Worm (Caenorhabditis elegans): ENCODE results near the gene sod-4.

Gene sod-4

ce11 chrIII:9544125-9544524 is 44.0 kb upstream of the sod-4 start, which contains the start of gene ZK1098.9:
TSS of gene ZK1098.9 (plus strand) at chrIII:9544425.
- TF ChIP-seq M03D4.4 (tag; optimal IDR thresholded peaks at IDR 0.05) = no peak
- no peak for TF ChIP-seq ceh-83 (GFP tag; optimal IDR thresholded peaks at IDR 0.05)
- no peak for TF ChIP-seq nhr-2 (tag; optimal IDR thresholded peaks at IDR 0.05)

DNA sequence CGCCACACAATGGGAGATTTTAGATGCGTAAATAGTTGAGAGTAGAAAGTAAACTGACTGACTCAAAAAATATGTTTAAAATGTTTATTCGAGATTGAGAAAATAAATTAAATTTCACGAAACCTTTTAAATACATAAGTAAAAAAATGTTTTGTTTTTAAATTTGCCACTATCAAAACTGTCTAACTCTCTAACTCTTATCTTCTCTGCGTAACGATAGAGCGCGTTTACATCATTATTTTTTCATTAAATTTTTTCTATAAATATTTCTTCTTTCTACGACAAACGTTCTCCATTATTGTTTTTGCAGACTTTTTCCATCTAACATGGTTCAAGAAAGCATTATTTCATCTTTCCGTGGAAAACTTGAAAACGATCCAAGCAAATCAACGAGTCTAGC is 42.6 kb upstream of the sod-4 start, which contains the start of gene eif-2Balpha:
Gene eif-2Balpha (plus strand): TSS at position 304 of the 400 bp plus-strand sequence.
- no peak for TF ChIP-seq ham-2 (GFP tag; optimal IDR thresholded peaks at IDR 0.05)
- TF ChIP-seq blmp-1 (tag; optimal IDR thresholded peaks at IDR 0.05) = no peak
- TF ChIP-seq mep-1 (tag; optimal IDR thresholded peaks at IDR 0.05) = no peak
- TF ChIP-seq ces-1 (GFP tag; optimal IDR thresholded peaks at IDR 0.05) = peak; percentile 64
- TF ChIP-seq tbx-8 (GFP tag; optimal IDR thresholded peaks at IDR 0.05) = no peak
- TF ChIP-seq lsy-2 (tag; optimal IDR thresholded peaks at IDR 0.05) = peak; percentile 75
- TF ChIP-seq zip-8 (tag; optimal IDR thresholded peaks at IDR 0.05) = no peak

- TF ChIP-seq mep-1 (tag; optimal IDR thresholded peaks at IDR 0.05) = no peak
- TF ChIP-seq nhr-2 (tag; optimal IDR thresholded peaks at IDR 0.05) = no peak
- no peak for TF ChIP-seq mls-2 (tag; optimal IDR thresholded peaks at IDR 0.05)
- no peak for TF ChIP-seq nhr-76 (tag; optimal IDR thresholded peaks at IDR 0.05)
- TF ChIP-seq elt-3 (tag; optimal IDR thresholded peaks at IDR 0.05) = no peak
- TF ChIP-seq ces-1 (GFP tag; optimal IDR thresholded peaks at IDR 0.05) = no peak
- TF ChIP-seq zip-8 (tag; optimal IDR thresholded peaks at IDR 0.05) = no peak
- TF ChIP-seq pha-4 (tag; optimal IDR thresholded peaks at IDR 0.05) = no peak
- no peak for TF ChIP-seq flh-1 (GFP tag; optimal IDR thresholded peaks at IDR 0.05)
These were observed 42.1 kb upstream of the sod-4 start, which contains the start of gene mut-7 for ce11 chrIII:9542280-9542679. TSS of gene mut-7 (minus strand) at chrIII:9542380.

- TF ChIP-seq ces-1 (GFP tag; optimal IDR thresholded peaks at IDR 0.05) (peak; percentile 65), unc-62 (GFP tag; optimal IDR thresholded peaks at IDR 0.05) (no peak), ceh-39 (tag; optimal IDR thresholded peaks at IDR 0.05) (peak; percentile 73)
These were observed 38.5 kb upstream of the sod-4 start, which contains the start of gene ZK1098.3 for ce11 chrIII:9538655-9539155. TSS of gene ZK1098.3 (minus strand) at chrIII:9538705.

ce11 chrIII:9528824-9529223 is 28.6 kb upstream of the sod-4 start, which contains the start of gene ZK1098.2:
TSS of gene ZK1098.2 (plus strand) at chrIII:9529159.
- TF ChIP-seq ces-1 (GFP tag; optimal IDR thresholded peaks at IDR 0.05) (peak; percentile 40), mep-1 (tag; optimal IDR thresholded peaks at IDR 0.05) (peak; percentile 49), lin-13 (tag; optimal IDR thresholded peaks at IDR 0.05) (peak; percentile 24), ham-2 (GFP tag; optimal IDR thresholded peaks at IDR 0.05) (peak; percentile 42), mls-2 (tag; optimal IDR thresholded peaks at IDR 0.05) (no peak), mab-5 (tag; optimal IDR thresholded peaks at IDR 0.05) (no peak), nhr-12 (tag; optimal IDR thresholded peaks at IDR 0.05) (no peak), M03D4.4 (tag; optimal IDR thresholded peaks at IDR 0.05) (peak; percentile 33), nhr-76 (tag; optimal IDR thresholded peaks at IDR 0.05) (no peak)

DNA sequence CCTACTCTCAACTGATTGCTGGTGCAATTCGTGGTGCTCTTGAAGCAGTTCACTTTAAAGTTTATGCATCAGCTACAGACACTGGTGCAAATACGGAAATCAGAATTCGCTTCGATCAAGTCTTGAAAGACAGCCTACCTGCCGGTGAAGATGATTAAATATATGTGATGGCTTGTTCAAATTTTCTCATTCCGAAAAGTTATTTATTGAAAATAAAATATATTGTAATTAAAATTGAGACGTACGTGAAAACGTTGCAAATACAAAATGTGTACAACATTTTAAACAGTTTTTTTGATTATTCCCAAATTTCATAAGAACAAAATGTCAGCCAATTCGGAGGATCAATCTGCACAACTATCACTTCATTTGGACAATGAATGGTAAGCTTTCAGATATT is 26.7 kb upstream of the sod-4 start, which contains the start of gene ZK1098.6:
Gene ZK1098.6 (plus strand): TSS at position 301 of the 400 bp plus-strand sequence.
- no peak for TF ChIP-seq lin-13 (tag; optimal IDR thresholded peaks at IDR 0.05)
- no peak for TF ChIP-seq elt-3 (tag; optimal IDR thresholded peaks at IDR 0.05)
- TF ChIP-seq nhr-28 (tag; optimal IDR thresholded peaks at IDR 0.05) = no peak
- TF ChIP-seq unc-62 (GFP tag; optimal IDR thresholded peaks at IDR 0.05) = no peak
- TF ChIP-seq nhr-2 (tag; optimal IDR thresholded peaks at IDR 0.05) = no peak
- TF ChIP-seq bed-3 (GFP tag; optimal IDR thresholded peaks at IDR 0.05) = no peak
- no peak for TF ChIP-seq M03D4.4 (tag; optimal IDR thresholded peaks at IDR 0.05)
- TF ChIP-seq cnd-1 (tag; optimal IDR thresholded peaks at IDR 0.05) = no peak
- no peak for TF ChIP-seq mab-5 (tag; optimal IDR thresholded peaks at IDR 0.05)
- no peak for TF ChIP-seq ceh-43 (GFP tag; optimal IDR thresholded peaks at IDR 0.05)
- TF ChIP-seq ztf-11 (tag; optimal IDR thresholded peaks at IDR 0.05) = no peak
- no peak for TF ChIP-seq ham-2 (GFP tag; optimal IDR thresholded peaks at IDR 0.05)
- no peak for TF ChIP-seq blmp-1 (tag; optimal IDR thresholded peaks at IDR 0.05)
- no peak for TF ChIP-seq unc-120 (tag; optimal IDR thresholded peaks at IDR 0.05; ENCODE audit: poor library complexity, severe bottlenecking)
- no peak for TF ChIP-seq unc-39 (tag; optimal IDR thresholded peaks at IDR 0.05)

- TF ChIP-seq drap-1 (GFP tag; optimal IDR thresholded peaks at IDR 0.05) (no peak), nhr-76 (tag; optimal IDR thresholded peaks at IDR 0.05) (no peak), ceh-83 (GFP tag; optimal IDR thresholded peaks at IDR 0.05) (no peak), snpc-4 (tag; optimal IDR thresholded peaks at IDR 0.05) (no peak), mep-1 (tag; optimal IDR thresholded peaks at IDR 0.05) (no peak), ham-2 (GFP tag; optimal IDR thresholded peaks at IDR 0.05) (no peak), nhr-12 (tag; optimal IDR thresholded peaks at IDR 0.05) (no peak), cnd-1 (tag; optimal IDR thresholded peaks at IDR 0.05) (no peak), flh-1 (GFP tag; optimal IDR thresholded peaks at IDR 0.05) (no peak), sptf-1 (tag; optimal IDR thresholded peaks at IDR 0.05) (no peak), unc-39 (tag; optimal IDR thresholded peaks at IDR 0.05) (no peak), lsy-2 (tag; optimal IDR thresholded peaks at IDR 0.05) (no peak), elt-3 (tag; optimal IDR thresholded peaks at IDR 0.05) (no peak), hlh-1 (tag; optimal IDR thresholded peaks at IDR 0.05) (no peak), sem-2 (GFP tag; optimal IDR thresholded peaks at IDR 0.05) (no peak), zip-8 (tag; optimal IDR thresholded peaks at IDR 0.05) (no peak)
These were observed 25.1 kb upstream of the sod-4 start, which contains the start of gene trpp-3 for ce11 chrIII:9525252-9525651. TSS of gene trpp-3 (plus strand) at chrIII:9525552.

All from whole organism, mixed stage, embryonic.